Worm (Caenorhabditis elegans) whole organism, L2 larva: ENCODE data around the gene fntb-1.
A peak's percentile ranks its signal among the peaks of the same experiment; 100 is the strongest.

Source experiments
- C34F6.9 ChIP-seq: fragments of 150-350 bp; optimal IDR thresholded peaks from 2 replicates; lab custom pipeline; 2014; ENCODE audit warnings: missing biosample characterization, missing genetic modification characterization
- F13H6.1 ChIP-seq: sonication (generic microtip); optimal IDR thresholded peaks from 2 replicates; lab custom pipeline; 2016; ENCODE audit warnings: missing genetic modification characterization, missing compliant biosample characterization
- Y55F3AM.14 ChIP-seq: fragments of 200-800 bp; sonication (Bioruptor generic); optimal IDR thresholded peaks from 2 replicates; lab custom pipeline; 2018; ENCODE audit warnings: mild to moderate bottlenecking, missing genetic modification characterization, missing compliant biosample characterization
- ZK546.5 ChIP-seq: sonication (generic microtip); optimal IDR thresholded peaks from 2 replicates; lab custom pipeline; 2017; ENCODE audit warnings: missing biosample characterization, missing genetic modification characterization
- ama-1 ChIP-seq: fragments of 150-350 bp; optimal IDR thresholded peaks from 2 replicates; lab custom pipeline; 2018; ENCODE audit warnings: inconsistent platforms
- blmp-1 ChIP-seq: sonication (generic microtip); optimal IDR thresholded peaks from 2 replicates; lab custom pipeline; 2017; ENCODE audit warnings: missing genetic modification characterization, mild to moderate bottlenecking, missing compliant biosample characterization, antibody characterized with exemption, moderate library complexity; ENCODE audit not compliant: insufficient read depth
- ceh-16 ChIP-seq: fragments of 150-350 bp; optimal IDR thresholded peaks from 2 replicates; lab custom pipeline; 2014; ENCODE audit warnings: missing biosample characterization, missing genetic modification characterization
- ceh-82 ChIP-seq: fragments of 150-350 bp; optimal IDR thresholded peaks from 2 replicates; lab custom pipeline; 2014; ENCODE audit warnings: missing biosample characterization, missing genetic modification characterization
- crh-2 ChIP-seq: sonication (generic microtip); optimal IDR thresholded peaks from 2 replicates; lab custom pipeline; 2017; ENCODE audit warnings: missing biosample characterization, missing genetic modification characterization
- elt-1 ChIP-seq: fragments of 150-350 bp; optimal IDR thresholded peaks from 2 replicates; lab custom pipeline; 2014; ENCODE audit warnings: missing biosample characterization, missing genetic modification characterization
- elt-3 ChIP-seq: sonication (generic microtip); optimal IDR thresholded peaks from 2 replicates; lab custom pipeline; 2017; ENCODE audit warnings: missing biosample characterization, missing genetic modification characterization
- lin-11 ChIP-seq: fragments of 150-350 bp; sonication (generic microtip); optimal IDR thresholded peaks from 2 replicates; lab custom pipeline; 2014; ENCODE audit warnings: missing biosample characterization, missing genetic modification characterization, inconsistent platforms, mixed read lengths
- lsy-2 ChIP-seq, 2 experiments: fragments of 150-350 bp in 1 of 2; sonication (generic microtip) in 1 of 2; optimal IDR thresholded peaks; 2 replicates each; lab custom pipeline; 2014 to 2017; ENCODE audit warnings: missing biosample characterization in 2 of 2, missing genetic modification characterization in 2 of 2
- mab-5 ChIP-seq: fragments of 150-350 bp; optimal IDR thresholded peaks from 2 replicates; lab custom pipeline; 2014; ENCODE audit warnings: missing biosample characterization, missing genetic modification characterization
- mbf-1 ChIP-seq: sonication (generic microtip); optimal IDR thresholded peaks from 2 replicates; lab custom pipeline; 2017; ENCODE audit warnings: missing biosample characterization, missing genetic modification characterization
- nhr-10 ChIP-seq: sonication (generic microtip); optimal IDR thresholded peaks from 2 replicates; lab custom pipeline; 2017; ENCODE audit warnings: missing biosample characterization, missing genetic modification characterization
- nhr-12 ChIP-seq: fragments of 150-350 bp; optimal IDR thresholded peaks from 2 replicates; lab custom pipeline; 2014; ENCODE audit warnings: missing biosample characterization, missing genetic modification characterization
- nhr-129 ChIP-seq: fragments of 150-350 bp; optimal IDR thresholded peaks from 2 replicates; lab custom pipeline; 2014; ENCODE audit warnings: missing biosample characterization, missing genetic modification characterization
- nhr-25 ChIP-seq: fragments of 150-350 bp; sonication (generic microtip); optimal IDR thresholded peaks from 3 replicates; lab custom pipeline; 2014; ENCODE audit warnings: missing biosample characterization, missing genetic modification characterization
- nhr-77 ChIP-seq: fragments of 150-350 bp; optimal IDR thresholded peaks from 2 replicates; lab custom pipeline; 2014; ENCODE audit warnings: missing biosample characterization, missing genetic modification characterization
- peb-1 ChIP-seq: fragments of 150-350 bp; optimal IDR thresholded peaks from 2 replicates; lab custom pipeline; 2014; ENCODE audit warnings: missing biosample characterization, missing genetic modification characterization
- sem-4 ChIP-seq: fragments of 150-350 bp; optimal IDR thresholded peaks from 2 replicates; lab custom pipeline; 2014; ENCODE audit warnings: missing biosample characterization, missing genetic modification reagents, missing genetic modification characterization
- sma-3 ChIP-seq: sonication (generic microtip); optimal IDR thresholded peaks from 2 replicates; lab custom pipeline; 2016; ENCODE audit warnings: missing genetic modification reagents, missing genetic modification characterization, missing compliant biosample characterization
- snpc-4 ChIP-seq: fragments of 150-350 bp; optimal IDR thresholded peaks from 2 replicates; lab custom pipeline; 2014; ENCODE audit warnings: missing biosample characterization, missing genetic modification characterization
- unc-39 ChIP-seq: fragments of 150-350 bp; optimal IDR thresholded peaks from 2 replicates; lab custom pipeline; 2014; ENCODE audit warnings: missing biosample characterization, missing genetic modification characterization
- unc-55 ChIP-seq: fragments of 150-350 bp; sonication (generic microtip); optimal IDR thresholded peaks from 3 replicates; lab custom pipeline; 2014; ENCODE audit warnings: missing biosample characterization, missing genetic modification reagents, missing genetic modification characterization
- zag-1 ChIP-seq: fragments of 150-350 bp; optimal IDR thresholded peaks from 2 replicates; lab custom pipeline; 2014; ENCODE audit warnings: missing biosample characterization, missing genetic modification characterization
- ztf-1 ChIP-seq: fragments of 200-800 bp; sonication (Bioruptor generic); conservative IDR thresholded peaks from 2 replicates; pipeline ENCODE4 v1.3.6; 2022; ENCODE audit warnings: missing genetic modification characterization, missing compliant biosample characterization
- ztf-11 ChIP-seq: sonication (generic microtip); optimal IDR thresholded peaks from 2 replicates; lab custom pipeline; 2017; ENCODE audit warnings: missing biosample characterization, missing genetic modification characterization
- ztf-4 ChIP-seq: fragments of 150-350 bp; optimal IDR thresholded peaks from 2 replicates; lab custom pipeline; 2014; ENCODE audit warnings: missing biosample characterization, missing genetic modification characterization

The fntb-1 gene

DNA sequence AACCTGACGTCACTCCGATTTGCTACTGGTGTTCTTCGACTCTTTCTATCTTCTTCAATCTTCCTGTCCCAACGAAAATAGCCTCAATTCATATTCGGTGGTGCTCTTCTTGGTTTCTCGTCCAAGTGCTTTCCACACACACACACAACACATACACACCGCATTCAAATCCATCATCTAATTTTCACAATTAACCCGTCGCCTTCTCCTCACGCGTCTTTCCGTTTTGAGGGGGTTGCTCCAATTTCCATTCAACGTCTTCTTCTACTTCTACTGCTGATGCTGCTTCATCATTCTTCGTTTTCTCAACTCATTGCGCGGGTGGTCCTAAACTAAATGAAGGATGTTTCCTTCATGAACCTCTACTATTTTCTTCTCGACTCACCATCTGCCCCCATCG, 43.6 kb downstream of the fntb-1 start:
- TF ChIP-seq mab-5 (tag; lab: Kevin White, UChicago) (no peak), lin-11 (tag; lab: Kevin White, UChicago) (no peak), nhr-12 (tag; lab: Kevin White, UChicago) (no peak), unc-55 (GFP tag; lab: Kevin White, UChicago) (no peak)

DNA sequence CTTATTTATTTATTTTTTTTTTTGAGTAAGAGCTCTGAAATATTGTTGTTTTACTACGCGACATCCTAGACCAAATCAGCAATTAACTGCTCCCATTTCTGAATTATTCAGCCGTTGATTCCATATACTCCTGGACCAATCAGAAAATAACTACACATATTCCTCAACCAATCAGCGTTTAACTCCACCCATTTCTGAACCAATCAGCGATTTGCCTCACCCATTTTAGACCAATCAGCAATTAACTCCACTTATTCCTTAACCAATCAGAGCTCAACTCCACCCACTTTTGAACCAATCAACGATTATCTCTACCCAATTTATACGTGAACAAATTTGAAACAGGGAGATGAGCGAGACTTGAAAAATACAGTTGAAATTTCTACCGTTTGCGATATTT, 46.2 kb downstream of the fntb-1 start:
- no peak for TF ChIP-seq snpc-4 (tag; lab: Kevin White, UChicago)
- no peak for TF ChIP-seq nhr-129 (tag; lab: Kevin White, UChicago)
- no peak for TF ChIP-seq ceh-82 (tag; lab: Kevin White, UChicago)
- TF ChIP-seq elt-3 (tag; lab: Kevin White, UChicago): no peak
- no peak for TF ChIP-seq Y55F3AM.14
- TF ChIP-seq lsy-2 (tag; optimal IDR thresholded peaks at IDR 0.05; lab: Kevin White, UChicago): no peak

DNA sequence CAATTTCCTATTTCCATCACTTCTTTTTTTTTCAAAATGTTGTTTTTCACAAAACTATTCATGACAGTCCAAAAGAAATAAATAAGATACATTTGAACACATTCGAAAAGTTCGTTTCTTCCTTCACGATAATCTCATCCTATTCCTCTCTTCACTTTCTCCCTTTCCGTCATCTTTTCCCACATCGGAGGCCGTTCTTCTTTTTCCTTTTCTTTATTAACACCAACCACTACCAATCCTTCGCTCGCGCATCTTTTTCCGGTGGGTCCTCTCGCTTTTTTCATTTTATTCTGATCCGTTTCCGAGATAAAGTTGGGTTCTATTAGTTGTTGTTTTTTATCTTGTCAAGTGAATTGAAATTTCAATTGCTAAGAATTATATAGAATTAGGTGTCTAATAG, 48.0 kb downstream of the fntb-1 start:
- TF ChIP-seq elt-1 (tag; lab: Kevin White, UChicago): no peak
- no peak for TF ChIP-seq lin-11 (tag; lab: Kevin White, UChicago)
- peak; percentile 77 for TF ChIP-seq blmp-1 (tag; lab: Kevin White, UChicago)
- TF ChIP-seq crh-2 (tag; lab: Kevin White, UChicago): no peak
- no peak for TF ChIP-seq zag-1 (tag; lab: Kevin White, UChicago)
- no peak for TF ChIP-seq ceh-16 (tag; lab: Kevin White, UChicago)
- TF ChIP-seq ztf-1 (GFP tag; lab: Robert Waterston, UW): no peak
- TF ChIP-seq ztf-11: no peak
- no peak for TF ChIP-seq nhr-10 (tag; lab: Kevin White, UChicago)
- TF ChIP-seq mbf-1 (tag; lab: Kevin White, UChicago): no peak
- TF ChIP-seq unc-39: no peak
- TF ChIP-seq peb-1 (tag; lab: Kevin White, UChicago): no peak
- no peak for TF ChIP-seq ztf-4 (tag; lab: Kevin White, UChicago)
- TF ChIP-seq nhr-77 (tag; lab: Kevin White, UChicago): no peak
- TF ChIP-seq ceh-82 (tag; lab: Kevin White, UChicago): no peak
- TF ChIP-seq nhr-25 (tag; lab: Kevin White, UChicago): no peak
- TF ChIP-seq sem-4 (tag; lab: Kevin White, UChicago): peak; percentile 21
- TF ChIP-seq C34F6.9 (tag; lab: Kevin White, UChicago): peak; percentile 17

DNA sequence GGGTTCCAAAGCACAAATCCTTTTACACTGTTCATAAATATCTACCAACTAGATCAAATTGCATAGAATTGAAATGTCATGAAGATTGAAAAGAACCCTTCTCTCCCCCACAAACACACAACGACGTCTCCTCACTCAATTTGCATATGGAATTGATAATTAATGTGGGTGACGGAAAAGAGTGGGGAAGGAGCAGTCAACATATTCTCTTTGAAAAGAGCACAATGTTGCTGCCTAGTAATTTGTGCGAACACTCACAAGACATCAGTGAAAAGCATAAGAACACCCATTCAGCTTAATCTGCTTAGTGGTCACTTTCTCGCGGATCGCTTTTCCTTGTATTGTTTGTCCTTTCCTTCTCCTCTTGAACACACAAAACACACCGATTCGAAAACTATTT, 49.0 kb downstream of the fntb-1 start:
- TF ChIP-seq ceh-82 (tag; lab: Kevin White, UChicago) (no peak), F13H6.1 (tag; lab: Kevin White, UChicago) (no peak), ZK546.5 (no peak), ama-1 (lab: Kevin White, UChicago) (no peak), sem-4 (tag; lab: Kevin White, UChicago) (no peak), ztf-4 (tag; lab: Kevin White, UChicago) (no peak)

DNA sequence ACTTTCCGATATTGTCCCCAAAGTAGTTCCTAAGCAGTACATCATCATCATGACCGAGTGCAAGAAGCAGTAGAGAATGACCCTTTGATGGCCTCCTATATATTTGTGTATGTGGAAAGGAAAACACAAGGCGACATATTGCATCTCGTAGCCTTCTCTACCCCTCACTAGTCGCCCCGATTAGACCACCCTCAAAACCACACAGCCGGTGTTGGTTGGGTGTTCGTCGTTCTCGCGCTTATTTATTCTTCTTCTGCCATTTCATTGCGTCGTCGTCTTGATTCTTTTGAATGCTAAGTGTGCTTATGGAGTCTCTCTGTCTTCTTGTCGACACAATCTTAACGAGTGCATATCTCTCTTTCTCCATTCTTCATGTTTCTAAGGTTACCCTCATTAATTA, 50.8 kb downstream of the fntb-1 start:
- TF ChIP-seq lsy-2 (tag; optimal IDR thresholded peaks at IDR 0.05; lab: Kevin White, UChicago): no peak
- no peak for TF ChIP-seq ama-1 (lab: Kevin White, UChicago)
- TF ChIP-seq sma-3 (GFP tag; lab: Kevin White, UChicago): no peak
- no peak for TF ChIP-seq ztf-11
- TF ChIP-seq nhr-25 (tag; lab: Kevin White, UChicago): no peak
- no peak for TF ChIP-seq sem-4 (tag; lab: Kevin White, UChicago)
- no peak for TF ChIP-seq lin-11 (tag; lab: Kevin White, UChicago)
